Fruit fly (Drosophila melanogaster): ENCODE data around the gene Gasp.
A peak's percentile ranks its signal among the peaks of the same experiment; 100 is the strongest.

Gene Gasp

DNA sequence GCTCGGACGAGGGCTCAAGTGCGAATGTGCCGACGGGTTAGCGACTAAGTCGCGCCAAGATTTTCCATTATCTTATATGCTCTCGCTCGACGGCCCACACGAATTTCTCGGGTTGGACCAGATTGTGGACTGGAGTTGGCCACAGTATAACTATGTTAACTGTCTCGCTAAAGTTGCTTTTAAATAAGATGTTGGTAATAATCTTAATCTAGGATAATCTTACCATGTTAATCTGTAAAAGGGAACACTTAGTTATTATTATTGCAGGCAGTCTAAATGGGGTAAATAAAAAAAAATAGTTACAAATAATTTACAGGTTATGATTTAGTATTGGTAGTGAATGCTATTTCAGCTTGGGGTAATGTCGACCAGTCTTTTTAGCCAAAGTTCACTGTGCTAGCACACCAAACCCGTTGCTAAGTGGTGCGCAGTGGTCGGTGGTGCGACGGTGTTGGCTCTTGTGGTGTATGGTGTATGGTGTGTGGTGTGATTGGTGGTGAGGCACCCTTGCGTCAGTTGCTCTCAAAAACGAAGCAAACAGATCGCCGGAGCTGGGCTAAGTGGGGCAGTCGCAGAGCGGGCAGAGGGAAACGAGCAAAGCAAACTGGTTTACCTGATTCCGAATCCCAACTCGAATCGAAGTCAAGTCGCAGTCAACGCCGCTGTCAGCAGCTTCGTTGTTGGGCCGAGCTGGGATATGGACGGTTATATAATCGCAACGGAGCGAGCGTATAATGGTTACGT is 11.7 kb upstream of the Gasp start, which contains the start of gene Obp83g (continued):
- no peak for TF ChIP-seq CG7271 (tag; optimal IDR thresholded peaks at IDR 0.05)
- TF ChIP-seq Hr78 (GFP tag; optimal IDR thresholded peaks at IDR 0.05) = peak in 1 of 2 experiments; percentile 8
- no peak for TF ChIP-seq Poxn (GFP tag; IDR thresholded peaks at IDR 0.05)
- no peak for TF ChIP-seq trh (GFP tag; optimal IDR thresholded peaks at IDR 0.05)
- no peak for TF ChIP-seq Elba2 (GFP tag; optimal IDR thresholded peaks at IDR 0.05)
- peak in 1 of 2 experiments; percentile 41 for TF ChIP-seq eve (GFP tag; optimal IDR thresholded peaks at IDR 0.05)
- no peak for TF ChIP-seq Dad (GFP tag; optimal IDR thresholded peaks at IDR 0.05)
- peak; percentile 20 for TF ChIP-seq CHES-1-like (GFP tag; optimal IDR thresholded peaks at IDR 0.05)
- TF ChIP-seq CG10654 (GFP tag; optimal IDR thresholded peaks at IDR 0.05) = no peak
- TF ChIP-seq CG17612 (GFP tag; IDR thresholded peaks at IDR 0.05) = no peak
- TF ChIP-seq CG1792 (GFP tag; optimal IDR thresholded peaks at IDR 0.05) = no peak
- no peak for TF ChIP-seq prd (optimal IDR thresholded peaks at IDR 0.05)
- peak; percentile 58; the same call in 1 of the 3 replicates for TF ChIP-seq prd (GFP tag; IDR thresholded peaks at IDR 0.05)
- TF ChIP-seq gem (tag; optimal IDR thresholded peaks at IDR 0.05) = peak; percentile 66
- TF ChIP-seq CG2678 (tag; optimal IDR thresholded peaks at IDR 0.05) = peak; percentile 76
- peak; percentile 12 for TF ChIP-seq D19A (tag; optimal IDR thresholded peaks at IDR 0.05)
- no peak for TF ChIP-seq gro (GFP tag; optimal IDR thresholded peaks at IDR 0.05)
- no peak for TF ChIP-seq mirr (GFP tag; optimal IDR thresholded peaks at IDR 0.05)
- TF ChIP-seq fd3F (GFP tag; optimal IDR thresholded peaks at IDR 0.05) = peak; percentile 6
- no peak for TF ChIP-seq CG2889 (GFP tag; IDR thresholded peaks at IDR 0.05)
- TF ChIP-seq CG10366 (GFP tag; IDR thresholded peaks at IDR 0.05) = peak; percentile 23; the same call in 1 of the 2 replicates
- no peak for TF ChIP-seq Awh (GFP tag; IDR thresholded peaks at IDR 0.05)
- peak; percentile 46 for TF ChIP-seq nmo (GFP tag; optimal IDR thresholded peaks at IDR 0.05)
- no peak for TF ChIP-seq cad (GFP tag; optimal IDR thresholded peaks at IDR 0.05)
- TF ChIP-seq seq (GFP tag; IDR thresholded peaks at IDR 0.05) = 0 out of 2 replicates have a peak, but pooled peaks have one; percentile 8
- no peak for TF ChIP-seq luna (GFP tag; optimal IDR thresholded peaks at IDR 0.05)
- peak; percentile 83 for TF ChIP-seq row (GFP tag; IDR thresholded peaks at IDR 0.05)
- TF ChIP-seq dm (GFP tag; optimal IDR thresholded peaks at IDR 0.05) = no peak
- peak; percentile 54 for TF ChIP-seq Oli (tag; optimal IDR thresholded peaks at IDR 0.05)
- TF ChIP-seq CG31224 (GFP tag; IDR thresholded peaks at IDR 0.05) = peak; percentile 42; the same call in 1 of the 2 replicates
- TF ChIP-seq CG15011 (GFP tag; optimal IDR thresholded peaks at IDR 0.05) = peak; percentile 6
- TF ChIP-seq corto (GFP tag; optimal IDR thresholded peaks at IDR 0.05) = no peak
- peak; percentile 36 for TF ChIP-seq HLH54F (GFP tag; optimal IDR thresholded peaks at IDR 0.05)
- no peak for TF ChIP-seq knrl (GFP tag; IDR thresholded peaks at IDR 0.05; ENCODE audit: partially characterized antibody)
- no peak for TF ChIP-seq shn (GFP tag; optimal IDR thresholded peaks at IDR 0.05)
- peak; percentile 64 for TF ChIP-seq CG12769 (tag; optimal IDR thresholded peaks at IDR 0.05)
- no peak for TF ChIP-seq pho (GFP tag; optimal IDR thresholded peaks at IDR 0.05)
- no peak for TF ChIP-seq CG3838 (GFP tag; optimal IDR thresholded peaks at IDR 0.05)
- TF ChIP-seq bsh (GFP tag; optimal IDR thresholded peaks at IDR 0.05) = peak in 1 of 2 experiments; percentile 50
- TF ChIP-seq Gsc (GFP tag; IDR thresholded peaks at IDR 0.05) = no peak
- no peak for TF ChIP-seq CG14965 (GFP tag; optimal IDR thresholded peaks at IDR 0.05; ENCODE audit: borderline replicate concordance)
- TF ChIP-seq D19B (GFP tag; optimal IDR thresholded peaks at IDR 0.05) = peak; percentile 12
- no peak for TF ChIP-seq Sin3A (optimal IDR thresholded peaks at IDR 0.05)
- TF ChIP-seq Hsf (GFP tag; optimal IDR thresholded peaks at IDR 0.05) = peak; percentile 36
- TF ChIP-seq kay (GFP tag; optimal IDR thresholded peaks at IDR 0.05) = no peak
- TF ChIP-seq Oaz (GFP tag; IDR thresholded peaks at IDR 0.05) = 0 out of 2 replicates have a peak, but pooled peaks have one; percentile 7
- TF ChIP-seq CG9797 (GFP tag; optimal IDR thresholded peaks at IDR 0.05) = no peak
- TF ChIP-seq hbn (GFP tag; IDR thresholded peaks at IDR 0.05; ENCODE audit: partially characterized antibody) = no peak
- TF ChIP-seq grau (tag; optimal IDR thresholded peaks at IDR 0.05) = peak; percentile 89
- TF ChIP-seq abd-A (tag; optimal IDR thresholded peaks at IDR 0.05) = no peak
